Worm (Caenorhabditis elegans) whole organism, L1 larva: Measurements from ENCODE around the gene tbx-8.
A peak's percentile ranks its signal among the peaks of the same experiment; 100 is the strongest.

Experiments
- C04F5.9 ChIP-seq: sonication (generic microtip); optimal IDR thresholded peaks from 2 replicates; lab custom pipeline; 2016; ENCODE audit warnings: missing genetic modification characterization, missing compliant biosample characterization
- C16A3.4 ChIP-seq: fragments of 150-350 bp; optimal IDR thresholded peaks from 2 replicates; lab custom pipeline; 2014; ENCODE audit warnings: missing biosample characterization, missing genetic modification characterization
- alr-1 ChIP-seq: fragments of 200-800 bp; sonication (Bioruptor generic); optimal IDR thresholded peaks from 2 replicates; lab custom pipeline; 2018; ENCODE audit warnings: borderline replicate concordance, mild to moderate bottlenecking, missing genetic modification characterization, missing compliant biosample characterization
- aly-2 ChIP-seq: fragments of 150-350 bp; optimal IDR thresholded peaks from 2 replicates; lab custom pipeline; 2014; ENCODE audit warnings: missing biosample characterization, missing genetic modification characterization
- blmp-1 ChIP-seq: fragments of 150-350 bp; optimal IDR thresholded peaks from 2 replicates; lab custom pipeline; 2014; ENCODE audit warnings: missing biosample characterization, missing genetic modification characterization
- ceh-63 ChIP-seq: fragments of 200-800 bp; sonication (Bioruptor generic); optimal IDR thresholded peaks from 2 replicates; lab custom pipeline; 2018; ENCODE audit warnings: mild to moderate bottlenecking, missing genetic modification characterization, missing compliant biosample characterization
- ces-1 ChIP-seq: fragments of 150-350 bp; optimal IDR thresholded peaks from 2 replicates; lab custom pipeline; 2014; ENCODE audit warnings: missing biosample characterization, missing genetic modification reagents, missing genetic modification characterization
- dpl-1 ChIP-seq, 3 experiments: fragments of 150-350 bp in 2 of 3; sonication (generic microtip) in 1 of 3; optimal IDR thresholded peaks; 2 replicates each; lab custom pipeline; 2014 to 2017; ENCODE audit warnings: missing biosample characterization in 3 of 3, missing genetic modification characterization in 3 of 3, missing genetic modification reagents in 3 of 3
- dsc-1 ChIP-seq: sonication (generic microtip); optimal IDR thresholded peaks from 2 replicates; lab custom pipeline; 2016; ENCODE audit warnings: mild to moderate bottlenecking, missing genetic modification characterization, missing compliant biosample characterization
- efl-1 ChIP-seq, 4 experiments: fragments of 150-350 bp; optimal IDR thresholded peaks in 3 of 4; peaks in 1 of 4; 1 replicate in 1 of 4; 2 replicates in 3 of 4; lab custom pipeline; 2014; ENCODE audit warnings: missing biosample characterization in 2 of 4, missing genetic modification characterization in 2 of 4, missing genetic modification reagents in 2 of 4
- egl-27 ChIP-seq, 2 experiments: fragments of 150-350 bp in 1 of 2; sonication (generic microtip); optimal IDR thresholded peaks; 3 replicates each; lab custom pipeline; 2017 to 2018; ENCODE audit warnings: missing biosample characterization in 2 of 2, missing genetic modification characterization in 2 of 2, missing genetic modification reagents in 2 of 2
- elt-2 ChIP-seq: sonication (generic microtip); optimal IDR thresholded peaks from 2 replicates; lab custom pipeline; 2016; ENCODE audit warnings: missing genetic modification characterization, mild to moderate bottlenecking, inconsistent platforms, missing compliant biosample characterization, missing genetic modification reagents
- elt-3 ChIP-seq, 6 experiments: fragments of 150-350 bp in 1 of 6; sonication (generic microtip); optimal IDR thresholded peaks; 2 replicates each; lab custom pipeline; 2017 to 2018; ENCODE audit warnings: missing biosample characterization in 6 of 6, missing genetic modification characterization in 6 of 6, inconsistent platforms in 1 of 6
- ets-5 ChIP-seq: fragments of 200-800 bp; sonication (Bioruptor generic); IDR thresholded peaks from 2 replicates; pipeline ENCODE4 v1.3.6; 2022; ENCODE audit warnings: missing genetic modification characterization, missing compliant biosample characterization
- fkh-10 ChIP-seq: sonication (generic microtip); optimal IDR thresholded peaks from 2 replicates; lab custom pipeline; 2017; ENCODE audit warnings: missing biosample characterization, missing genetic modification reagents, missing genetic modification characterization
- fkh-8 ChIP-seq: sonication (generic microtip); optimal IDR thresholded peaks from 2 replicates; lab custom pipeline; 2016; ENCODE audit warnings: mild to moderate bottlenecking, missing genetic modification characterization, missing compliant biosample characterization
- fos-1 ChIP-seq: fragments of 150-350 bp; optimal IDR thresholded peaks from 2 replicates; lab custom pipeline; 2014; ENCODE audit warnings: missing biosample characterization, missing genetic modification characterization
- hpl-2 ChIP-seq: fragments of 150-350 bp; optimal IDR thresholded peaks from 2 replicates; lab custom pipeline; 2014; ENCODE audit warnings: missing biosample characterization, missing genetic modification reagents, missing genetic modification characterization
- jun-1 ChIP-seq: fragments of 150-350 bp; optimal IDR thresholded peaks from 2 replicates; lab custom pipeline; 2014; ENCODE audit warnings: missing biosample characterization, missing genetic modification reagents, missing genetic modification characterization
- lin-14 ChIP-seq: fragments of 200-800 bp; sonication (Bioruptor generic); optimal IDR thresholded peaks from 2 replicates; lab custom pipeline; 2018; ENCODE audit warnings: mild to moderate bottlenecking, missing genetic modification characterization, moderate library complexity, missing compliant biosample characterization
- lin-35 ChIP-seq, 2 experiments: fragments of 150-350 bp; optimal IDR thresholded peaks; 2 replicates each; lab custom pipeline; 2014; ENCODE audit warnings: missing biosample characterization in 2 of 2, missing genetic modification characterization in 2 of 2, missing genetic modification reagents in 2 of 2
- lsy-2 ChIP-seq, 2 experiments: fragments of 150-350 bp; optimal IDR thresholded peaks; 2 replicates each; lab custom pipeline; 2014; ENCODE audit warnings: missing biosample characterization in 2 of 2, missing genetic modification characterization in 2 of 2
- mab-9 ChIP-seq: fragments of 200-800 bp; sonication (Bioruptor generic); IDR thresholded peaks from 2 replicates; pipeline ENCODE4 v1.3.6; 2022; ENCODE audit warnings: missing genetic modification reagents, missing genetic modification characterization, missing compliant biosample characterization
- mdl-1 ChIP-seq, 2 experiments: fragments of 150-350 bp; optimal IDR thresholded peaks; 2 replicates each; lab custom pipeline; 2014 to 2017; ENCODE audit warnings: missing biosample characterization in 2 of 2, missing genetic modification characterization in 2 of 2, inconsistent platforms in 1 of 2
- nhr-47 ChIP-seq: sonication (generic microtip); optimal IDR thresholded peaks from 2 replicates; lab custom pipeline; 2016; ENCODE audit warnings: mild to moderate bottlenecking, missing genetic modification characterization, moderate library complexity, missing compliant biosample characterization
- nhr-76 ChIP-seq: sonication (generic microtip); optimal IDR thresholded peaks from 2 replicates; lab custom pipeline; 2017; ENCODE audit warnings: missing biosample characterization, missing genetic modification characterization
- nhr-85 ChIP-seq: sonication (generic microtip); peaks from one replicate; lab custom pipeline; 2016; ENCODE audit warnings: missing genetic modification characterization, inconsistent platforms, missing compliant biosample characterization
- nhr-90 ChIP-seq: sonication (generic microtip); optimal IDR thresholded peaks from 2 replicates; lab custom pipeline; 2016; ENCODE audit warnings: mild to moderate bottlenecking, missing genetic modification characterization, missing compliant biosample characterization; ENCODE audit not compliant: poor library complexity
- pag-3 ChIP-seq: sonication (generic microtip); optimal IDR thresholded peaks from 2 replicates; lab custom pipeline; 2017; ENCODE audit warnings: missing genetic modification characterization, mild to moderate bottlenecking, missing compliant biosample characterization, antibody characterized with exemption, borderline replicate concordance; ENCODE audit not compliant: insufficient read depth
- pax-3 ChIP-seq: fragments of 200-800 bp; sonication (Bioruptor generic); optimal IDR thresholded peaks from 2 replicates; lab custom pipeline; 2018; ENCODE audit warnings: mild to moderate bottlenecking, missing genetic modification characterization, moderate library complexity, missing compliant biosample characterization
- snpc-4 ChIP-seq: fragments of 150-350 bp; optimal IDR thresholded peaks from 2 replicates; lab custom pipeline; 2014; ENCODE audit warnings: missing biosample characterization, missing genetic modification characterization
- sox-4 ChIP-seq: sonication (generic microtip); optimal IDR thresholded peaks from 2 replicates; lab custom pipeline; 2016; ENCODE audit warnings: missing genetic modification characterization, missing compliant biosample characterization
- sptf-1 ChIP-seq: fragments of 150-350 bp; optimal IDR thresholded peaks from 2 replicates; lab custom pipeline; 2014; ENCODE audit warnings: missing biosample characterization, missing genetic modification characterization
- swsn-7 ChIP-seq: sonication (generic microtip); optimal IDR thresholded peaks from 2 replicates; lab custom pipeline; 2016; ENCODE audit warnings: missing genetic modification characterization, missing compliant biosample characterization
- tlp-1 ChIP-seq: fragments of 150-350 bp; optimal IDR thresholded peaks from 2 replicates; lab custom pipeline; 2014; ENCODE audit warnings: missing biosample characterization, missing genetic modification characterization
- vab-15 ChIP-seq: sonication (generic microtip); optimal IDR thresholded peaks from 2 replicates; lab custom pipeline; 2017; ENCODE audit warnings: missing genotype, mild to moderate bottlenecking, missing genetic modification characterization, missing compliant biosample characterization
- xbp-1 ChIP-seq: sonication (generic microtip); optimal IDR thresholded peaks from 2 replicates; lab custom pipeline; 2016; ENCODE audit warnings: missing genetic modification characterization, missing compliant biosample characterization
- zip-4 ChIP-seq: fragments of 200-800 bp; sonication (Bioruptor generic); optimal IDR thresholded peaks from 2 replicates; lab custom pipeline; 2018; ENCODE audit warnings: mild to moderate bottlenecking, missing genetic modification characterization, moderate library complexity, missing compliant biosample characterization
- ztf-4 ChIP-seq: fragments of 150-350 bp; optimal IDR thresholded peaks from 2 replicates; lab custom pipeline; 2014; ENCODE audit warnings: missing biosample characterization, missing genetic modification characterization

The tbx-8 gene

DNA sequence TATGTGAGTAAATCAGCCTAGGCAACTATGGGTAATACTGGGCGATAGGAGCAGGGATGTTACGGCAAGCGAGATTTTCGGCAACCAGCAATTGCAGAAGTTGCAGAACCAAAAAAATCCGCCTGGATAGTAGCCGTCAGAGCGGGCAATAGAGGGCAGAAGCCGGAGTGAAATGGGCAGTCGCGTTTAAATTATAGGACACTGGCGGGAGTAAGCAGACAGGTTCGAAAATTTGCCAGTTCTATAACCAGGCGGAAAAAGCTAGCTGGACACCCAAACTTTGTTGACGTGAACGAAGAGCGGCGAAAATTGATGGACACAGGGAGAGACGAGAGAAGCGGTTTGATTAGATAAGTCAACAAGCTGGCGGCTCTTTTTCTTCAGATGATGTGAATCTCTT, 12.8 kb downstream of the tbx-8 start:
- TF ChIP-seq nhr-85 (tag; lab: Kevin White, UChicago) (peak; percentile 10), nhr-76 (tag; lab: Kevin White, UChicago) (no peak), lin-14 (GFP tag; lab: Kevin White, UChicago) (peak; percentile 22), mab-9 (GFP tag; lab: Robert Waterston, UW) (no peak), nhr-90 (tag; lab: Kevin White, UChicago) (no peak)

DNA sequence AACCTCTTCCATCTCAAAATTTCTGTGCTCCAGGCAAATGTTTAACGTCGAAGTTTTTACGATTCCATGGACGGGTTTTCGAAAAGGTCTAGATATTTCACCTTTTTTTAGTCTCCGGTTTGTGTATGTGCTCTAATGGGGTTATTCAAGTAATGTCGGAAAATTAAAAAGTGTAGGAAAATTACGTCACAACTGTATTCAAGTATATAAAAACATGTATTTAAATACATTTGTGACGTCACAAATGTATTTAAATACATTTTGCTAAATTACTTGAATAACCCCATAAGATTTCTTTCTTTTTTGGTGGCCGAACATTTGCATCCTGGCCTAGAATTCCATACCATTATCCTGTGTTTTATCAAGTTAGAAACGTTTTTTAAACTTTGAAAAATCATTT, 14.3 kb downstream of the tbx-8 start:
- TF ChIP-seq dpl-1 (GFP tag; optimal IDR thresholded peaks at IDR 0.05; lab: Kevin White, UChicago): no peak
- no peak for TF ChIP-seq sptf-1 (tag; lab: Kevin White, UChicago)
- TF ChIP-seq C16A3.4 (tag; lab: Kevin White, UChicago): no peak
- no peak for TF ChIP-seq vab-15 (tag; lab: Kevin White, UChicago)
- TF ChIP-seq blmp-1 (tag; lab: Kevin White, UChicago): no peak
- no peak for TF ChIP-seq xbp-1 (tag; lab: Kevin White, UChicago)
- TF ChIP-seq hpl-2 (GFP tag; lab: Kevin White, UChicago): no peak
- no peak for TF ChIP-seq mab-9 (GFP tag; lab: Robert Waterston, UW)
- TF ChIP-seq efl-1 (optimal IDR thresholded peaks at IDR 0.05; lab: Kevin White, UChicago): no peak
- TF ChIP-seq efl-1 (GFP tag; optimal IDR thresholded peaks at IDR 0.05 in 1 of 2; lab: Kevin White, UChicago): no peak
- TF ChIP-seq ceh-63: no peak
- TF ChIP-seq C04F5.9 (tag; lab: Kevin White, UChicago): no peak
- no peak for TF ChIP-seq lin-35 (GFP tag; optimal IDR thresholded peaks at IDR 0.05; lab: Kevin White, UChicago)
- no peak for TF ChIP-seq zip-4 (GFP tag; lab: Kevin White, UChicago)
- no peak for TF ChIP-seq elt-2 (tag; lab: Kevin White, UChicago)
- no peak for TF ChIP-seq ces-1 (GFP tag; lab: Kevin White, UChicago)

DNA sequence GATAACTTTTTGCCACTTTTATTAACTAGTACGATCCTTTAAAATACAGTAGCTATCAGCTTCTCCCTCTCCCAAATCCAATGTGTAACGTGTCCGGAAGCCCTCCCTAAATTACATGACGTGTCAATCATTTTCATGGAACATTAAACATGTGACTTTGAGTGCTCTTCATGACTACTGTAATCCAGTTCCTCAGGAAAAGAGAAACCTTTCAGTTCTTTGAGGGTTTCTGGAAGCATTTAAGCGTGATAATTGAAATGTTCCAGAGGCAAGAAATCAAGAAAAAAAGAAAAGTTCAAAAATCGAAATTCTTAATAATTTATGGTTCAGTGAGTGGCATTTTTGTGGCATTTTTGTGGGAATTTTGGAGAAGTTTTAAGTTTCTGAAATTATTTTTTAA, 15.8 kb downstream of the tbx-8 start:
- TF ChIP-seq ceh-63: no peak
- peak; percentile 12 for TF ChIP-seq pax-3
- no peak for TF ChIP-seq fos-1 (tag; lab: Kevin White, UChicago)
- TF ChIP-seq sox-4 (tag; lab: Kevin White, UChicago): no peak
- no peak for TF ChIP-seq swsn-7
- TF ChIP-seq dsc-1: peak; percentile 64
- no peak for TF ChIP-seq egl-27 (tag; optimal IDR thresholded peaks at IDR 0.05; lab: Kevin White, UChicago)
- TF ChIP-seq lsy-2 (tag; optimal IDR thresholded peaks at IDR 0.05; lab: Kevin White, UChicago): peak in 1 of 2 experiments; percentile 29
- peak; percentile 60 for TF ChIP-seq fkh-8 (tag; lab: Kevin White, UChicago)

DNA sequence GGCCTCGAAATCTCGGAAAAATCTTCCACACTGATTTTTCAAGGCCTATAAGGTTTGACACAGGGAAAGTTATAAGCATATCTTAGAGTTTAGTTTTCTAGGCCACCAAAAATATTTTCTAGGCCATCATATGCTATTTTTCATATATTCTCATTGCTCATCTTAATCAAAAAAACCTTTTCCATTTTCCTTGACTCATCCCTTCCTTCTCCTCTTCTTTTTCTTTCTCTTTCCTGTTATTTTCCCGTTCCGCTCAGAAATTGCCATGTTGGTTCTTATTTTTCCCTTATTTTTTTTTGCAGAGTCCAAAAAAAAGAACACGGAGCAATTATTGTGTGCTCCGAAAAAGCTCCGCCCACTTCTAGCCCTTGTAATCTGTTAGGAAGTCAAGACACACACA, 17.5 kb downstream of the tbx-8 start, which contains the start of gene tbc-8:
tbc-8 (plus strand) TSS at position 301 of the 400 bp plus-strand sequence.
- TF ChIP-seq mdl-1 (tag; optimal IDR thresholded peaks at IDR 0.05; lab: Kevin White, UChicago) (no peak), alr-1 (tag; lab: Kevin White, UChicago) (no peak), xbp-1 (tag; lab: Kevin White, UChicago) (no peak), ets-5 (GFP tag; lab: Robert Waterston, UW) (no peak), elt-3 (tag; optimal IDR thresholded peaks at IDR 0.05; lab: Kevin White, UChicago) (no peak), pag-3 (no peak), fkh-10 (no peak), ztf-4 (tag; lab: Kevin White, UChicago) (no peak), nhr-85 (tag; lab: Kevin White, UChicago) (no peak), ces-1 (GFP tag; lab: Kevin White, UChicago) (no peak), fos-1 (tag; lab: Kevin White, UChicago) (no peak), blmp-1 (tag; lab: Kevin White, UChicago) (no peak), tlp-1 (tag; lab: Kevin White, UChicago) (no peak), snpc-4 (tag; lab: Kevin White, UChicago) (no peak), aly-2 (no peak), ceh-63 (no peak), nhr-47 (tag; lab: Kevin White, UChicago) (no peak), jun-1 (tag; lab: Kevin White, UChicago) (no peak), efl-1 (optimal IDR thresholded peaks at IDR 0.05; lab: Kevin White, UChicago) (no peak), efl-1 (GFP tag; optimal IDR thresholded peaks at IDR 0.05 in 1 of 2; lab: Kevin White, UChicago) (no peak)
